Fruit fly (Drosophila melanogaster) whole organism, pupa: ENCODE results near the gene CG10958.

Experiments used
- CG10348 ChIP-seq: fragments of 200-800 bp; sonication (Bioruptor generic); IDR thresholded peaks from 2 replicates; pipeline ENCODE4 v1.3.6; 2022; ENCODE audit warnings: missing biosample characterization, missing genetic modification characterization
- CG12605 ChIP-seq: fragments of 200-800 bp; sonication (Bioruptor generic); IDR thresholded peaks from 2 replicates; pipeline ENCODE4 v1.3.6; 2022; ENCODE audit warnings: missing biosample characterization, missing genetic modification characterization
- CG13204 ChIP-seq: fragments of 200-800 bp; sonication (Bioruptor generic); optimal IDR thresholded peaks from 2 replicates; lab custom pipeline; 2018; ENCODE audit warnings: missing biosample characterization, mild to moderate bottlenecking, missing genetic modification characterization, moderate library complexity
- CG14655 ChIP-seq: fragments of 200-800 bp; sonication (Bioruptor generic); optimal IDR thresholded peaks from 3 replicates; lab custom pipeline; 2017; ENCODE audit warnings: mild to moderate bottlenecking, missing biosample characterization, missing genetic modification reagents, missing genetic modification characterization
- CG15710 ChIP-seq: fragments of 200-800 bp; sonication (Bioruptor generic); optimal IDR thresholded peaks from 2 replicates; lab custom pipeline; 2018; ENCODE audit warnings: missing biosample characterization, mild to moderate bottlenecking, missing genetic modification characterization, moderate library complexity
- CG17806 ChIP-seq: fragments of 200-800 bp; sonication (Bioruptor generic); optimal IDR thresholded peaks from 2 replicates; lab custom pipeline; 2018; ENCODE audit warnings: missing biosample characterization, mild to moderate bottlenecking, missing genetic modification characterization, moderate library complexity
- CG32121 ChIP-seq: fragments of 200-800 bp; sonication (Bioruptor generic); IDR thresholded peaks from 2 replicates; pipeline ENCODE4 v1.3.6; 2022; ENCODE audit warnings: missing biosample characterization, missing genetic modification characterization
- CG34367 ChIP-seq: fragments of 200-800 bp; sonication (Bioruptor generic); optimal IDR thresholded peaks from 2 replicates; lab custom pipeline; 2018; ENCODE audit warnings: missing biosample characterization, mild to moderate bottlenecking, missing genetic modification characterization
- CG4496 ChIP-seq: fragments of 200-800 bp; sonication (Bioruptor generic); IDR thresholded peaks from 3 replicates; pipeline ENCODE4 v1.3.6; 2022; ENCODE audit warnings: missing biosample characterization, missing genetic modification characterization
- CG8159 ChIP-seq: fragments of 200-800 bp; sonication (Bioruptor generic); optimal IDR thresholded peaks from 3 replicates; lab custom pipeline; 2018; ENCODE audit warnings: missing biosample characterization, mild to moderate bottlenecking, missing genetic modification characterization, moderate library complexity
- CG8301 ChIP-seq: fragments of 200-800 bp; sonication (Bioruptor generic); optimal IDR thresholded peaks from 2 replicates; lab custom pipeline; 2018; ENCODE audit warnings: missing biosample characterization, mild to moderate bottlenecking, missing genetic modification characterization
- CG9948 ChIP-seq: fragments of 200-800 bp; sonication (Bioruptor generic); optimal IDR thresholded peaks from 2 replicates; lab custom pipeline; 2018; ENCODE audit warnings: missing biosample characterization, mild to moderate bottlenecking, missing genetic modification characterization, moderate library complexity
- D1 ChIP-seq: fragments of 200-800 bp; sonication (Bioruptor generic); optimal IDR thresholded peaks from 2 replicates; lab custom pipeline; 2018; ENCODE audit warnings: missing biosample characterization, mild to moderate bottlenecking, missing genetic modification characterization, moderate library complexity
- EcR ChIP-seq: fragments of 200-800 bp; sonication (Bioruptor generic); optimal IDR thresholded peaks from 3 replicates; lab custom pipeline; 2019; ENCODE audit warnings: missing biosample characterization, missing genetic modification characterization, mild to moderate bottlenecking, moderate library complexity, missing genetic modification reagents
- Ets98B ChIP-seq: fragments of 200-800 bp; sonication (Bioruptor generic); IDR thresholded peaks from 2 replicates; pipeline ENCODE4 v1.3.6; 2022; ENCODE audit warnings: missing biosample characterization, missing genetic modification characterization
- Pif1A ChIP-seq: fragments of 200-800 bp; sonication (Bioruptor generic); optimal IDR thresholded peaks from 3 replicates; lab custom pipeline; 2016; ENCODE audit warnings: missing biosample characterization, missing genetic modification characterization
- Pif1B ChIP-seq: fragments of 200-800 bp; sonication (Bioruptor generic); optimal IDR thresholded peaks from 3 replicates; lab custom pipeline; 2016; ENCODE audit warnings: missing biosample characterization, missing genetic modification characterization
- Snoo ChIP-seq: fragments of 200-800 bp; sonication (Bioruptor generic); optimal IDR thresholded peaks from 3 replicates; lab custom pipeline; 2017; ENCODE audit warnings: missing biosample characterization, mild to moderate bottlenecking, missing genetic modification characterization, inconsistent platforms
- fd96Ca ChIP-seq: fragments of 200-800 bp; sonication (Bioruptor generic); IDR thresholded peaks from 3 replicates; pipeline ENCODE4 v1.3.6; 2022; ENCODE audit warnings: missing biosample characterization, missing genetic modification characterization
- gl ChIP-seq: fragments of 200-800 bp; sonication (Bioruptor generic); optimal IDR thresholded peaks from 2 replicates; lab custom pipeline; 2018; ENCODE audit warnings: missing biosample characterization, mild to moderate bottlenecking, missing genetic modification characterization
- rn ChIP-seq: fragments of 200-800 bp; sonication (Bioruptor generic); IDR thresholded peaks from 2 replicates; pipeline ENCODE4 v1.3.6; 2022; ENCODE audit warnings: missing biosample characterization, missing genetic modification characterization

The CG10958 gene

dm6 chrX:8140707-8141106 is 8.6 kb downstream of the CG10958 start:
- TF ChIP-seq gl (no peak), Snoo (no peak), CG12605 (no peak), CG13204 (GFP tag; lab: Kevin White, UChicago) (no peak), CG4496 (GFP tag; lab: Robert Waterston, UW) (no peak), Ets98B (GFP tag; lab: Robert Waterston, UW) (no peak), Pif1A (no peak), CG17806 (no peak), rn (GFP tag; lab: Robert Waterston, UW) (no peak), EcR (no peak), CG9948 (no peak), CG34367 (tag; lab: Kevin White, UChicago) (no peak), CG8159 (tag; lab: Kevin White, UChicago) (no peak), CG15710 (tag; lab: Kevin White, UChicago) (no peak), CG14655 (GFP tag; lab: Kevin White, UChicago) (no peak)

- TF ChIP-seq CG13204 (GFP tag; lab: Kevin White, UChicago) (peak; percentile 94), Pif1A (peak; percentile 16), gl (no peak), CG12605 (peak; percentile 54), Ets98B (GFP tag; lab: Robert Waterston, UW) (peak; percentile 51; the same call in 1 of the 2 replicates), CG15710 (tag; lab: Kevin White, UChicago) (peak; percentile 4), CG32121 (GFP tag; lab: Robert Waterston, UW) (peak; percentile 66), EcR (peak; percentile 40), CG34367 (tag; lab: Kevin White, UChicago) (no peak), D1 (tag; lab: Kevin White, UChicago) (no peak), CG17806 (no peak), Pif1B (GFP tag; lab: Kevin White, UChicago) (no peak), CG8159 (tag; lab: Kevin White, UChicago) (peak; percentile 17), CG4496 (GFP tag; lab: Robert Waterston, UW) (peak; percentile 93), fd96Ca (GFP tag; lab: Robert Waterston, UW) (peak; percentile 5; the same call in 1 of the 3 replicates), CG10348 (GFP tag; lab: Robert Waterston, UW) (0 out of 2 replicates have a peak, but pooled peaks have one; percentile 20), CG8301 (peak; percentile 12), CG9948 (no peak)
Measured at dm6 chrX:8141353-8142066, 9.4 kb downstream of the CG10958 start.

dm6 chrX:8142067-8142462 is 10.0 kb downstream of the CG10958 start, which contains the start of gene Smox:
Gene Smox (minus strand): TSS chrX:8142279.
- TF ChIP-seq Snoo (no peak), rn (GFP tag; lab: Robert Waterston, UW) (no peak), D1 (tag; lab: Kevin White, UChicago) (no peak), CG15710 (tag; lab: Kevin White, UChicago) (no peak), Pif1A (no peak), CG4496 (GFP tag; lab: Robert Waterston, UW) (no peak), fd96Ca (GFP tag; lab: Robert Waterston, UW) (no peak), Pif1B (GFP tag; lab: Kevin White, UChicago) (no peak), CG34367 (tag; lab: Kevin White, UChicago) (no peak), CG32121 (GFP tag; lab: Robert Waterston, UW) (no peak), CG8301 (no peak), EcR (no peak), Ets98B (GFP tag; lab: Robert Waterston, UW) (no peak), CG17806 (no peak), CG9948 (no peak), CG13204 (GFP tag; lab: Kevin White, UChicago) (no peak), gl (no peak), CG14655 (GFP tag; lab: Kevin White, UChicago) (no peak)

dm6 chrX:8143537-8143936 is 11.5 kb downstream of the CG10958 start, which contains the start of gene CG17982:
Gene CG17982 (minus strand): TSS chrX:8143835.
- TF ChIP-seq Ets98B (GFP tag; lab: Robert Waterston, UW) (peak; percentile 87), D1 (tag; lab: Kevin White, UChicago) (no peak), gl (peak; percentile 75), CG13204 (GFP tag; lab: Kevin White, UChicago) (no peak), CG4496 (GFP tag; lab: Robert Waterston, UW) (peak; percentile 93), Snoo (peak; percentile 87), CG8159 (tag; lab: Kevin White, UChicago) (peak; percentile 88), CG34367 (tag; lab: Kevin White, UChicago) (peak; percentile 86), CG15710 (tag; lab: Kevin White, UChicago) (peak; percentile 87), CG17806 (peak; percentile 89), CG12605 (peak; percentile 66), CG8301 (peak; percentile 83), CG9948 (peak; percentile 81), Pif1B (GFP tag; lab: Kevin White, UChicago) (peak; percentile 93), EcR (no peak), CG14655 (GFP tag; lab: Kevin White, UChicago) (no peak), CG32121 (GFP tag; lab: Robert Waterston, UW) (peak; percentile 85), rn (GFP tag; lab: Robert Waterston, UW) (peak; percentile 60), Pif1A (peak; percentile 94), CG10348 (GFP tag; lab: Robert Waterston, UW) (peak; percentile 18; the same call in 1 of the 2 replicates), fd96Ca (GFP tag; lab: Robert Waterston, UW) (peak; percentile 87)

dm6 chrX:8145501-8146157 is 13.5 kb downstream of the CG10958 start, which contains the start of the genes alpha-PheRS and CG2129:
Gene alpha-PheRS (minus strand): TSS chrX:8145602.
Gene CG2129 (plus strand): TSS chrX:8145839.
- TF ChIP-seq CG9948 = peak; percentile 6
- TF ChIP-seq CG17806 = peak; percentile 2
- peak; percentile 29 for TF ChIP-seq CG15710 (tag; lab: Kevin White, UChicago)
- 0 out of 2 replicates have a peak, but pooled peaks have one; percentile 14 for TF ChIP-seq CG32121 (GFP tag; lab: Robert Waterston, UW)
- no peak for TF ChIP-seq gl
- TF ChIP-seq CG8159 (tag; lab: Kevin White, UChicago) = peak; percentile 17
